Worm (Caenorhabditis elegans): ENCODE results near the gene fipr-5.
A peak's percentile ranks its signal among the peaks of the same experiment; 100 is the strongest.

The fipr-5 gene

DNA sequence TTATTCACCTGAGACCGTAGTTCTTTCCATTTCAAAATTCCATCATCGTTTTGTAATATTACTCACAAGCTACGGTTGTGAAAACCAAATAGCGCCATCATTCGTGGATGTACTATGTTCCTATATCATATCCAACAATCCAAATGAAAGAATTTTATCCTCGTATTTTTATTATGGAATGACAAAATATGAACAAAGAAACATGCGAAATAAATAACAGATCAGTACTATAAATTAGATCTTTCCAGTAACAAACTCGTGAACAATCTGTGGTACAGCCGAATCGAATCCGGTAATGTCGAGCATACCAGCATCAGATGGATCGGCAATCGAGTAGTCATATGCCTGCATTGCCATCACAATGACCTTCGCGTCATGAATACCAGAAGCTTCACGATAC, 31.5 kb upstream of the fipr-5 start:
- TF ChIP-seq F49E8.2 (tag; optimal IDR thresholded peaks at IDR 0.05; ENCODE audit: insufficient read depth) (peak; percentile 10), K11D2.4 (GFP tag; IDR thresholded peaks at IDR 0.05) (no peak), hsf-1 (GFP tag; IDR thresholded peaks at IDR 0.05) (no peak), ama-1 (optimal IDR thresholded peaks at IDR 0.05) (no peak), ama-1 (GFP tag; optimal IDR thresholded peaks at IDR 0.05) (peak in 1 of 2 experiments; percentile 64), madf-8 (GFP tag; conservative IDR thresholded peaks at IDR 0.05) (no peak), die-1 (tag; optimal IDR thresholded peaks at IDR 0.05) (no peak), sptf-2 (GFP tag; optimal IDR thresholded peaks at IDR 0.05) (no peak), Y95B8A.8 (GFP tag; IDR thresholded peaks at IDR 0.05) (peak; percentile 67; the same call in 1 of the 2 replicates), atf-7 (tag; optimal IDR thresholded peaks at IDR 0.05) (no peak), Y53G8AR.9 (GFP tag; conservative IDR thresholded peaks at IDR 0.05) (no peak; the same call in 1 of the 2 replicates), attf-6 (GFP tag; IDR thresholded peaks at IDR 0.05) (no peak), ceh-100 (GFP tag; IDR thresholded peaks at IDR 0.05) (no peak), hmg-1.2 (GFP tag; IDR thresholded peaks at IDR 0.05) (no peak; the same call in 1 of the 2 replicates), ztf-28 (GFP tag; IDR thresholded peaks at IDR 0.05) (no peak), aptf-3 (GFP tag; IDR thresholded peaks at IDR 0.05) (no peak), F10E7.11 (tag; optimal IDR thresholded peaks at IDR 0.05) (no peak), lin-26 (GFP tag; IDR thresholded peaks at IDR 0.05) (no peak), egl-18 (GFP tag; IDR thresholded peaks at IDR 0.05) (no peak), tbp1 (GFP tag; optimal IDR thresholded peaks at IDR 0.05) (no peak), cebp-1 (GFP tag; IDR thresholded peaks at IDR 0.05) (no peak; the same call in 1 of the 2 replicates), cebp-1 (tag; optimal IDR thresholded peaks at IDR 0.05) (peak; percentile 24), sea-2 (GFP tag; IDR thresholded peaks at IDR 0.05) (no peak), B0019.2 (GFP tag; conservative IDR thresholded peaks at IDR 0.05) (no peak), madf-3 (GFP tag; IDR thresholded peaks at IDR 0.05) (no peak), fkh-3 (tag; optimal IDR thresholded peaks at IDR 0.05) (no peak), egrh-3 (GFP tag; IDR thresholded peaks at IDR 0.05) (no peak), snpc-1.1 (tag; optimal IDR thresholded peaks at IDR 0.05; ENCODE audit: insufficient read depth) (no peak), sdz-38 (tag; optimal IDR thresholded peaks at IDR 0.05) (no peak), T26A5.8 (tag; optimal IDR thresholded peaks at IDR 0.05) (no peak), ekl-4 (GFP tag; IDR thresholded peaks at IDR 0.05) (no peak), attf-5 (GFP tag; optimal IDR thresholded peaks at IDR 0.05) (no peak), him-1 (tag; optimal IDR thresholded peaks at IDR 0.05) (peak; percentile 25), madf-6 (GFP tag; IDR thresholded peaks at IDR 0.05) (0 out of 2 replicates have a peak, but pooled peaks have one; percentile 11), nfya-2 (GFP tag; IDR thresholded peaks at IDR 0.05) (no peak), snpc-4 (GFP tag; optimal IDR thresholded peaks at IDR 0.05) (no peak), snpc-4 (tag; optimal IDR thresholded peaks at IDR 0.05) (no peak), cebp-2 (GFP tag; IDR thresholded peaks at IDR 0.05) (no peak), nfya-1 (tag; optimal IDR thresholded peaks at IDR 0.05; ENCODE audit: borderline replicate concordance, insufficient read depth) (no peak), K12H6.12 (tag; optimal IDR thresholded peaks at IDR 0.05) (no peak), nhr-179 (tag; optimal IDR thresholded peaks at IDR 0.05) (no peak), ztf-6 (GFP tag; IDR thresholded peaks at IDR 0.05) (no peak), F57C9.4 (tag; optimal IDR thresholded peaks at IDR 0.05) (no peak), lin-54 (GFP tag; optimal IDR thresholded peaks at IDR 0.05) (no peak), rec-8 (tag; optimal IDR thresholded peaks at IDR 0.05) (no peak), Y56A3A.18 (GFP tag; IDR thresholded peaks at IDR 0.05) (peak; percentile 44; the same call in 1 of the 2 replicates), Y53F4B.3 (GFP tag; IDR thresholded peaks at IDR 0.05) (no peak), B0336.3 (GFP tag; IDR thresholded peaks at IDR 0.05) (peak; percentile 53; the same call in 1 of the 2 replicates), let-607 (tag; optimal IDR thresholded peaks at IDR 0.05) (no peak), athp-1 (tag; optimal IDR thresholded peaks at IDR 0.05) (no peak)
